Fruit fly (Drosophila melanogaster) Kc167 (cell line): ENCODE measurements around the gene Srr.

Experiments
- Myc ChIP-seq: fragments of >200 bp; optimal IDR thresholded peaks from 2 replicates; lab custom pipeline; 2017; ENCODE audit warnings: missing external identifiers
- Sin3A ChIP-seq: fragments of >200 bp; optimal IDR thresholded peaks from 2 replicates; lab custom pipeline; 2018; ENCODE audit warnings: missing external identifiers
- h ChIP-seq: fragments of >200 bp; optimal IDR thresholded peaks from 3 replicates; lab custom pipeline; 2018; ENCODE audit warnings: missing external identifiers
- insv ChIP-seq: fragments of >200 bp; optimal IDR thresholded peaks from 3 replicates; lab custom pipeline; 2018; ENCODE audit warnings: missing external identifiers
- psq ChIP-seq: fragments of >200 bp; optimal IDR thresholded peaks from 2 replicates; lab custom pipeline; 2017; ENCODE audit warnings: missing external identifiers
- ttk ChIP-seq: sonication (Bioruptor generic); optimal IDR thresholded peaks from 2 replicates; lab custom pipeline; 2017; ENCODE audit warnings: missing external identifiers

- TF ChIP-seq psq (lab: Kevin White, UChicago), result no peak
- TF ChIP-seq h (lab: Kevin White, UChicago), result no peak
- no peak for TF ChIP-seq Sin3A
- TF ChIP-seq insv (lab: Kevin White, UChicago), result no peak
- no peak for TF ChIP-seq ttk (lab: Kevin White, UChicago)
- no peak for TF ChIP-seq Myc (lab: Kevin White, UChicago)
Observed at dm6 chr3R:9401127-9401603, 36.0 kb downstream of the Srr start, which contains the start of the genes RpL34b and CG8132.
